Worm (Caenorhabditis elegans) whole organism, L3 larva: ENCODE results near the gene gab-1.

Experiments used
- R02D3.7 ChIP-seq: fragments of 150-350 bp; optimal IDR thresholded peaks from 2 replicates; lab custom pipeline; 2014; ENCODE audit warnings: missing biosample characterization, missing genetic modification characterization
- aly-2 ChIP-seq: fragments of 150-350 bp; optimal IDR thresholded peaks from 2 replicates; lab custom pipeline; 2014; ENCODE audit warnings: missing biosample characterization, missing genetic modification characterization
- ceh-16 ChIP-seq: sonication (generic microtip); optimal IDR thresholded peaks from 2 replicates; lab custom pipeline; 2017; ENCODE audit warnings: missing biosample characterization, missing genetic modification characterization
- ceh-9 ChIP-seq: sonication (generic microtip); optimal IDR thresholded peaks from 2 replicates; lab custom pipeline; 2018; ENCODE audit warnings: missing biosample characterization, missing genetic modification characterization
- egl-5 ChIP-seq: fragments of 150-350 bp; optimal IDR thresholded peaks from 2 replicates; lab custom pipeline; 2017; ENCODE audit warnings: missing biosample characterization, missing genetic modification reagents, missing genetic modification characterization, inconsistent platforms
- elt-1 ChIP-seq: fragments of 150-350 bp; optimal IDR thresholded peaks from 2 replicates; lab custom pipeline; 2014; ENCODE audit warnings: missing biosample characterization, missing genetic modification characterization
- elt-2 ChIP-seq: sonication (generic microtip); optimal IDR thresholded peaks from 2 replicates; lab custom pipeline; 2016; ENCODE audit warnings: missing genetic modification reagents, mild to moderate bottlenecking, missing genetic modification characterization, missing compliant biosample characterization
- fkh-10 ChIP-seq: sonication (generic microtip); optimal IDR thresholded peaks from 2 replicates; lab custom pipeline; 2017; ENCODE audit warnings: missing biosample characterization, missing genetic modification reagents, missing genetic modification characterization
- fkh-2 ChIP-seq: fragments of 150-350 bp; optimal IDR thresholded peaks from 2 replicates; lab custom pipeline; 2014; ENCODE audit warnings: missing biosample characterization, missing genetic modification reagents, missing genetic modification characterization
- jun-1 ChIP-seq: fragments of 150-350 bp; optimal IDR thresholded peaks from 2 replicates; lab custom pipeline; 2014; ENCODE audit warnings: missing biosample characterization, missing genetic modification reagents, missing genetic modification characterization
- lin-15B ChIP-seq: fragments of 150-350 bp; optimal IDR thresholded peaks from 2 replicates; lab custom pipeline; 2014; ENCODE audit warnings: missing biosample characterization, missing genetic modification characterization
- lin-39 ChIP-seq: fragments of 150-350 bp; optimal IDR thresholded peaks from 2 replicates; lab custom pipeline; 2018; ENCODE audit warnings: missing biosample characterization, missing genetic modification reagents, missing genetic modification characterization
- lsy-12 ChIP-seq: sonication (generic microtip); optimal IDR thresholded peaks from 2 replicates; lab custom pipeline; 2016; ENCODE audit warnings: mild to moderate bottlenecking, missing genetic modification characterization, missing compliant biosample characterization
- mdl-1 ChIP-seq: fragments of 150-350 bp; optimal IDR thresholded peaks from 2 replicates; lab custom pipeline; 2014; ENCODE audit warnings: missing biosample characterization, missing genetic modification characterization
- mml-1 ChIP-seq: fragments of 150-350 bp; sonication (generic microtip); optimal IDR thresholded peaks from 3 replicates; lab custom pipeline; 2014; ENCODE audit warnings: missing biosample characterization, missing genetic modification characterization
- nfya-1 ChIP-seq: sonication (generic microtip); optimal IDR thresholded peaks from 2 replicates; lab custom pipeline; 2017; ENCODE audit warnings: missing genetic modification characterization, mild to moderate bottlenecking, missing compliant biosample characterization, antibody characterized with exemption, moderate library complexity; ENCODE audit not compliant: insufficient read depth
- nhr-12 ChIP-seq: fragments of 150-350 bp; optimal IDR thresholded peaks from 2 replicates; lab custom pipeline; 2014; ENCODE audit warnings: missing biosample characterization, missing genetic modification characterization
- nhr-25 ChIP-seq: sonication (generic microtip); optimal IDR thresholded peaks from 2 replicates; lab custom pipeline; 2017; ENCODE audit warnings: missing biosample characterization, missing genetic modification characterization
- nhr-28 ChIP-seq: fragments of 150-350 bp; optimal IDR thresholded peaks from 2 replicates; lab custom pipeline; 2014; ENCODE audit warnings: missing biosample characterization, missing genetic modification characterization
- nhr-43 ChIP-seq: sonication (generic microtip); optimal IDR thresholded peaks from 2 replicates; lab custom pipeline; 2016; ENCODE audit warnings: mild to moderate bottlenecking, missing genetic modification characterization, missing compliant biosample characterization; ENCODE audit not compliant: poor library complexity, severe bottlenecking
- nhr-76 ChIP-seq: fragments of 150-350 bp; sonication (generic microtip); optimal IDR thresholded peaks from 5 replicates; lab custom pipeline; 2014; ENCODE audit warnings: missing biosample characterization, missing genetic modification characterization
- nhr-77 ChIP-seq: fragments of 150-350 bp; optimal IDR thresholded peaks from 2 replicates; lab custom pipeline; 2014; ENCODE audit warnings: missing biosample characterization, missing genetic modification characterization
- pha-4 ChIP-seq: fragments of 150-350 bp; optimal IDR thresholded peaks from 2 replicates; lab custom pipeline; 2014; ENCODE audit warnings: missing biosample characterization, missing genetic modification reagents, missing genetic modification characterization
- skn-1 ChIP-seq: fragments of 150-350 bp; optimal IDR thresholded peaks from 2 replicates; lab custom pipeline; 2014; ENCODE audit warnings: missing biosample characterization, missing genetic modification characterization
- tbx-2 ChIP-seq: sonication (generic microtip); optimal IDR thresholded peaks from 2 replicates; lab custom pipeline; 2016; ENCODE audit warnings: mild to moderate bottlenecking, missing genetic modification characterization, missing compliant biosample characterization
- unc-39 ChIP-seq: sonication (generic microtip); optimal IDR thresholded peaks from 4 replicates; lab custom pipeline; 2017; ENCODE audit warnings: missing biosample characterization, missing genetic modification characterization
- unc-62 ChIP-seq: fragments of 150-350 bp; sonication (generic microtip); optimal IDR thresholded peaks from 4 replicates; lab custom pipeline; 2014; ENCODE audit warnings: missing biosample characterization, missing genetic modification reagents, missing genetic modification characterization
- ztf-11 ChIP-seq: fragments of 150-350 bp; optimal IDR thresholded peaks from 2 replicates; lab custom pipeline; 2014; ENCODE audit warnings: missing biosample characterization, missing genetic modification characterization

gab-1 gene

DNA sequence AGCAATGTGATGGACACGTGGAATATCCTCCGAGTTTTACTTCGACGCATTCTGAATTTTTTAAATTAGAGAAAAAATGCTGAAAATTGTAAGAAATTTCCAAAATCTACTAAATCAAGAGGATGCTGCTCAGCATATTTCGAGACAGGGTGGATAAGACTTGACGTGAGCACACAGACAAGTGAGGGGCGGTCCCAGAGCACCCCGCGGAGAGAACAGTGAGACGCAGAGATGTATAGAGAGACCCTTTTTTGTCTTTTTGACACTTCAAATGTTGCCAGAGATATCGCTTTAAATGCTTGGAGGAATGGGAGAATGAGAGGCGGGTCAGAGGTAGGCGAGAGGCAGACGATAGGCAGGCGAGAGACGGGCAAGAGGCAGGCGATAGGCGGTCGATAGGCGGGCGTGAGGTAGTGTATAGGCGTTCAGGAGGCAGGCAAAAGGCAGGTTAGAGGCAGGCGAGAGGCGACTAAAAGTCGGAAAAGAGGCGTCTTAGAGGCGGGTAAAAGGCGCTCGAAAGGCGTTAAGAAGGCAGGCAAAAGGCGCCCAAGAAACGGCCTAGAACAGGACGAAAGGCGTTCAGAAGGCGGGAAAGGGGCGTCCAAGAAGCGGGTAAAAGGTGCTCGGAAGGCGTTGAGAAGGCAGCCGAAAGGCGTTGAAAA is at the start of gene gab-1:
Gene gab-1, minus strand, starts transcription at position 51 of the 662 bp plus-strand sequence.
- no peak for TF ChIP-seq mdl-1 (tag; lab: Kevin White, UChicago)
- TF ChIP-seq unc-62 (GFP tag; lab: Kevin White, UChicago): no peak
- TF ChIP-seq nhr-76 (tag; lab: Kevin White, UChicago): no peak
- TF ChIP-seq egl-5 (tag; lab: Kevin White, UChicago): no peak
- no peak for TF ChIP-seq unc-39
- TF ChIP-seq lin-39 (tag; lab: Kevin White, UChicago): peak; percentile 18
- TF ChIP-seq tbx-2 (tag; lab: Kevin White, UChicago): no peak
- no peak for TF ChIP-seq mml-1 (tag; lab: Kevin White, UChicago)
- TF ChIP-seq, all 47 proteins: peak for 1

ce11 chrIII:12829068-12829467 is 49.5 kb upstream of the gab-1 start, which contains the start of gene Y37D8A.3:
Gene Y37D8A.3 (plus strand): TSS chrIII:12829368.
- no peak for TF ChIP-seq nfya-1 (tag; lab: Kevin White, UChicago)
- no peak for TF ChIP-seq jun-1 (tag; lab: Kevin White, UChicago)
- TF ChIP-seq skn-1 (tag; lab: Kevin White, UChicago): no peak
- no peak for TF ChIP-seq R02D3.7

DNA sequence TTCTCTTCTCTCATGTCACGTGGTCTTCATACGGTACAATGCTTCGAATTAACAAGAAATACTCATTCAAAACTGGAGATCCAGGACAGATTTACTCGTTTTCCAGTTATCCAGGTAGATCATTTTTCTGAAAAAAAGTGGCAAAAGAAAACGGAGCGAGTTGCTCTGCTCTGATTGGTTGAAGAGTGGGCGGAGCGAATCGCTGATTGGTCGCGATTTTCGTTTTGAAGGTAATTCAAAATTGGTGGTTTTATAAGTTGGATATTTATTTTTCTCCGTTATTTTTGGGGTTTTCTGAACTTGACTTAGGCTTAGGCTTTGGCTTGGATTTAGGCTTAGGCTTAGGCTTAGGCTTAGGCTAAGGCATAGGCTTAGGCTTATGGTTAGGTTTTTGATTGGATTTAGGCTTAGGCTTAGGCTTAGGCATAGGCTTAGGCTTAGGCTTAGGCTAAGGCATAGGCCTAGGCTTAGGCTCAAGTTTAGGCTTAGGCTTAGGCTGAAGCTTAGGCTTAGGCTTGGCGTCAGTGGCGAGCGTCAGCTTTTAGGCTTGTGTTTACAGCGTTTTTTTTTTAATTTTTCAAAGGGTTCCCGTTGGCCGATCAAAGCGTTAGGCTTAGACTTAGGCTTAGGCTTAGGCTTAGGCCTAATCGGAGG is 43.2 kb upstream of the gab-1 start:
- TF ChIP-seq fkh-10 (no peak), nfya-1 (tag; lab: Kevin White, UChicago) (peak; percentile 71), R02D3.7 (no peak)

DNA sequence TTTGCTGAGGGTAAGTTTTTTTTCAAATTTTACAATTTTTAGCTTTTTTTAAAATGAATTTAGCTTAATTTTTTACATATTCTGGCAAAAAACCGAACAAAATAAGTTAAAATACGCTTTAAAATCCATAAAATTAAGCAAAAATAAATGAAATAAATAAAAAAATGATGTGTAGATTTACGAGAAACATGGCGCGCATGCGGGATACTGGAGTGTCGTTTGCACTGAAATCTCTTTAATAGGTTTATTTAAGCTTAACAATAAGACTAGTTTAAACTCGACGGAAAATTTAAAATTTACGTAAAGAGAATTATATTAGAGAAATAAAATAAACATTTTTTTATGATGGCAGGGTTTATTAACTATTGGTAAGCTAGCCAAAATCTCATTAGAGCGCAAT is 41.8 kb upstream of the gab-1 start:
- TF ChIP-seq lin-15B (peak; percentile 39), lin-39 (tag; lab: Kevin White, UChicago) (no peak), pha-4 (peak; percentile 31), R02D3.7 (peak; percentile 46), nhr-12 (tag; lab: Kevin White, UChicago) (no peak), nfya-1 (tag; lab: Kevin White, UChicago) (peak; percentile 33)
- TF ChIP-seq, all 47 proteins: peak for 4

DNA sequence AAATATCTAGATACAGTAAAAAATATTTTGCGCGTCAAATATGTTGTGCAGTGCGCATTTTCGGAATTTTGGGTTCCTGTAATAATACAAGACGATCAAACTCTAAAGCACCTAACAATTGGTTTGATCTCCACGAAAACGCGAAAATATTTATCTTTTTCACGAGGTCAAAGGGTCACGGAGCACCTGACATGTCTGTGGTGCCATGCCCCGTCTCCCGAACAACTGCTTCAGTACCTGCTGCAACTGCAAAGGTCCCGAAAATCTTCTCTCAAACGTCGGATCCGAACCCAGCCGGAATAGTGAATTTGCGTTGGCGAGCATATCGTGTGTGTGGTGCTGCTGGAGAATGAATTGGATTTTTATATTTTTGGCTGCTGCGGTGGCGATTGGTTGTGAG is 40.4 kb upstream of the gab-1 start, which contains the start of the genes Y37D8A.2 and Y37D8A.25:
Gene Y37D8A.2, plus strand, starts transcription at position 285 of the 400 bp plus-strand sequence.
Gene Y37D8A.25, minus strand, starts transcription at position 345 of the 400 bp plus-strand sequence.
- TF ChIP-seq nhr-77 (tag; lab: Kevin White, UChicago) (no peak), fkh-2 (tag; lab: Kevin White, UChicago) (no peak), nhr-76 (tag; lab: Kevin White, UChicago) (no peak), ceh-9 (tag; lab: Kevin White, UChicago) (no peak), pha-4 (no peak), ztf-11 (tag; lab: Kevin White, UChicago) (no peak), nfya-1 (tag; lab: Kevin White, UChicago) (peak; percentile 8)

DNA sequence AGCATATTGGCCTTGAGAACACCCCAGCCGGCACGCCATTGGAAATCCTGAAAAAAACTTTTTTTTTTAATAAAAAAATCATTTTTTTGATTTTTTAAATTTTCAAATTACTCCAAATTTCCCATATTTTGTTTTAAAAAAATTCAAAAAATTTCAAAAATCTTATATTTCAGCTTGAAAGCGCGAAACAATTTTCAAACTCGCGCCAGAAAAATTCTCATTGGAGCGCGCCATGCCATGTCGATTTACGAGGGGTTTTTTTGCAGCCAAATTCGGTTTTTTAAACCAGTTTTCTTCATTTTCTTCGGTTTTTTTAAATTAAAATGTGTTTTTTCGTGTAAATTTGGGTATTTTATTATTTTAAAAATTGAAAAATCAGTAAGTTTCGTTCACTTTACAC is 39.6 kb upstream of the gab-1 start:
- TF ChIP-seq pha-4 (no peak), aly-2 (no peak), nhr-28 (no peak), R02D3.7 (no peak), skn-1 (tag; lab: Kevin White, UChicago) (no peak), ceh-16 (tag; lab: Kevin White, UChicago) (no peak), nhr-43 (tag; lab: Kevin White, UChicago) (no peak), elt-2 (tag; lab: Kevin White, UChicago) (no peak), elt-1 (tag; lab: Kevin White, UChicago) (no peak), nfya-1 (tag; lab: Kevin White, UChicago) (no peak), nhr-25 (tag; lab: Kevin White, UChicago) (no peak), lsy-12 (tag; lab: Kevin White, UChicago) (no peak), lin-39 (tag; lab: Kevin White, UChicago) (no peak)
